Fruit fly (Drosophila melanogaster) whole organism, embryonic: ENCODE data around the gene CG31677.

Experiments used
- CG9437 ChIP-seq: fragments of 200-800 bp; sonication (Bioruptor generic); optimal IDR thresholded peaks from 2 replicates; lab custom pipeline; 2018; ENCODE audit warnings: missing biosample characterization, mild to moderate bottlenecking, missing genetic modification characterization
- Neu2 ChIP-seq: fragments of 200-800 bp; sonication (Bioruptor generic); optimal IDR thresholded peaks from 3 replicates; lab custom pipeline; 2016; ENCODE audit warnings: missing biosample characterization, missing genetic modification characterization, borderline replicate concordance
- psq ChIP-seq: fragments of 200-800 bp; sonication (Bioruptor generic); optimal IDR thresholded peaks from 2 replicates; lab custom pipeline; 2017; ENCODE audit warnings: missing biosample characterization, missing genetic modification characterization

- TF ChIP-seq CG9437 (GFP tag; lab: Kevin White, UChicago) (no peak), psq (GFP tag; lab: Kevin White, UChicago) (no peak), Neu2 (GFP tag; lab: Kevin White, UChicago) (no peak)
Observed at dm6 chr2L:20614222-20614621, 10.2 kb upstream of the CG31677 start, which contains the start of gene CG15475.
